Worm (Caenorhabditis elegans): Measurements from ENCODE around the gene cst-2.

The cst-2 gene

DNA sequence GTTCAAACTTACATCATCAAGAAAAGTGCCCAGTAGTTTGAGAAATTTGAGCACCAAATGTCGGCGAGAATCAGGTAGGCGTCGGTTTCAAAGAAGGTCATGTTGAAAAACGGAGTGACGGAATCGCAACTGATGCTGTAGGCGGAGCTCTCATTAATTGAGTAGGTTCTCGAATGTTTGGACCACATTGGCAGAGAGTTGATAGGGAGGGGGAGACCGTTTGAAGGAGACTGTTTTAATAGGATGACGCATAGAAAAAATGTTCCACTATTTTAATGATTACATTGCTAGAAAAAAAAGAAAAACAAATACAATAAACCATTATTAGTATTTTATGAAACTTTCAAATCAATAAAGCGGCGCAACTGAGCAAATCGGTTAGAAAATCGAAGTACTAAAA, 27.4 kb upstream of the cst-2 start, which contains the start of gene F14H12.17:
Gene F14H12.17 (minus strand): TSS at position 101 of the 400 bp plus-strand sequence.
- TF ChIP-seq zip-5 (tag; optimal IDR thresholded peaks at IDR 0.05) (no peak), hlh-15 (tag; optimal IDR thresholded peaks at IDR 0.05) (no peak), ref-2 (tag; optimal IDR thresholded peaks at IDR 0.05) (no peak), tbx-7 (tag; optimal IDR thresholded peaks at IDR 0.05) (no peak), ceh-31 (tag; optimal IDR thresholded peaks at IDR 0.05) (no peak), gmeb-2 (tag; optimal IDR thresholded peaks at IDR 0.05) (no peak), unc-55 (GFP tag; optimal IDR thresholded peaks at IDR 0.05) (no peak), eyg-1 (tag; optimal IDR thresholded peaks at IDR 0.05) (no peak), ceh-2 (tag; optimal IDR thresholded peaks at IDR 0.05) (no peak), elt-2 (tag; optimal IDR thresholded peaks at IDR 0.05) (no peak), pros-1 (tag; optimal IDR thresholded peaks at IDR 0.05) (no peak), tbx-2 (tag; optimal IDR thresholded peaks at IDR 0.05) (no peak), pax-1 (tag; optimal IDR thresholded peaks at IDR 0.05) (no peak), ahr-1 (tag; optimal IDR thresholded peaks at IDR 0.05) (no peak), C08G9.2 (tag; optimal IDR thresholded peaks at IDR 0.05) (no peak)

- no peak for TF ChIP-seq rnt-1 (tag; optimal IDR thresholded peaks at IDR 0.05)
- TF ChIP-seq nfya-1 (tag; optimal IDR thresholded peaks at IDR 0.05): no peak
- no peak for TF ChIP-seq ceh-48 (tag; optimal IDR thresholded peaks at IDR 0.05)
These were observed 26.7 kb upstream of the cst-2 start, which contains the start of gene F14H12.7 for ce11 chrX:4362522-4362921. Gene F14H12.7 (minus strand): TSS chrX:4362622.

DNA sequence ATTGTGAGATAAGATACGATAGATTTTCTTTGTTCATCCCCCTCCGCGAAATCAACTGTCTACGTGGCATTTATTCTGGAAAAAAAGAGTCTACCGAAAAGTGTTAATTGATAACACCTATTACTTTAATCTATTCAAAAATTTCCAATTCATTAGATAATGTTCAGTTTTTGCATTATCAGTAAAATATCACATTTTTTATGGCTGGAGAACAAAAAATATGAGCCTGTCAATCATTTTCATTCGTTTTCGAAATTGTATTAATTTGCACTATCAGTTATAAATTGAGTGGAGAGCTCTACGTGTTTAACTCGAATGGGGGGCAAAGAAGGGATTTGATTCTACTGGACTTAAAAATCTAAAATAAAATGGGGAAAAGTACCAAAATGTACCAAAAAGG, 23.2 kb upstream of the cst-2 start:
- TF ChIP-seq zip-5 (tag; optimal IDR thresholded peaks at IDR 0.05) (no peak), tbx-7 (tag; optimal IDR thresholded peaks at IDR 0.05) (no peak), che-1 (tag; optimal IDR thresholded peaks at IDR 0.05) (no peak), pqm-1 (tag; optimal IDR thresholded peaks at IDR 0.05) (no peak), mec-3 (tag; optimal IDR thresholded peaks at IDR 0.05; ENCODE audit: borderline replicate concordance) (no peak), hlh-30 (tag; optimal IDR thresholded peaks at IDR 0.05; ENCODE audit: insufficient read depth) (no peak)

ce11 chrX:4357467-4357866, 21.6 kb upstream of the cst-2 start, which contains the start of gene F14H12.6:
Gene F14H12.6 (minus strand): TSS chrX:4357567.
- TF ChIP-seq hlh-30 (tag; optimal IDR thresholded peaks at IDR 0.05; ENCODE audit: insufficient read depth) (no peak), elt-2 (tag; optimal IDR thresholded peaks at IDR 0.05) (no peak), ama-1 (optimal IDR thresholded peaks at IDR 0.05) (no peak), ahr-1 (tag; optimal IDR thresholded peaks at IDR 0.05) (no peak), ttx-3 (tag; optimal IDR thresholded peaks at IDR 0.05) (no peak), unc-42 (tag; optimal IDR thresholded peaks at IDR 0.05) (no peak), K09A11.1 (tag; optimal IDR thresholded peaks at IDR 0.05; ENCODE audit: insufficient read depth) (no peak), sox-4 (tag; optimal IDR thresholded peaks at IDR 0.05) (no peak), zip-5 (tag; optimal IDR thresholded peaks at IDR 0.05) (no peak), nfya-1 (tag; optimal IDR thresholded peaks at IDR 0.05) (no peak), ztf-16 (tag; optimal IDR thresholded peaks at IDR 0.05) (no peak), ceh-6 (GFP tag; optimal IDR thresholded peaks at IDR 0.05) (no peak), unc-86 (tag; optimal IDR thresholded peaks at IDR 0.05) (no peak), dmd-4 (tag; optimal IDR thresholded peaks at IDR 0.05; ENCODE audit: borderline replicate concordance) (no peak), elt-4 (tag; optimal IDR thresholded peaks at IDR 0.05) (no peak)

DNA sequence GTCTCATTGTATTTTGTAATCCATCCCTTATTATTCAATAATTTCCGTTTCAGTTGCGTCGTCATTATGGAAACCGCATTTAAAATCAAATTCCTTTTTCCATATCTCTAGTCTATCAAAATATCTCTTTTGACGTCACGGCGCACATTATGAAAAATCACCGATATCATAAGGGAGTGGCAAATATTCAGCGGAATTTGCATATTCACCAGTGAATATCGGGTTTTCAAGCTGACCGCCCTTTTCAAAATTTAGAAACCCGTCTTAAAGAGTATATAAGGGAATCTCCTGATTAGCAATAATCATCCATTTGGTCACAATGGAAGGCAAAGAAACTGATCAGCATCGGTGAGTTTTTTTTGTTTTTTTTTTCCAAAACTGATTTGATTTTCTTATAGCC, 17.5 kb upstream of the cst-2 start, which contains the start of gene col-165:
Gene col-165 (plus strand): TSS at position 301 of the 400 bp plus-strand sequence.
- TF ChIP-seq ztf-16 (tag; optimal IDR thresholded peaks at IDR 0.05) (no peak), C08G9.2 (tag; optimal IDR thresholded peaks at IDR 0.05) (no peak), unc-55 (GFP tag; optimal IDR thresholded peaks at IDR 0.05) (no peak), pha-4 (tag; optimal IDR thresholded peaks at IDR 0.05) (no peak), hlh-30 (tag; optimal IDR thresholded peaks at IDR 0.05; ENCODE audit: insufficient read depth) (no peak), sox-2 (GFP tag; IDR thresholded peaks at IDR 0.05) (no peak), pat-9 (tag; optimal IDR thresholded peaks at IDR 0.05) (no peak), fax-1 (tag; optimal IDR thresholded peaks at IDR 0.05) (no peak), hlh-6 (tag; optimal IDR thresholded peaks at IDR 0.05) (no peak), sdc-2 (tag; optimal IDR thresholded peaks at IDR 0.05) (no peak), ceh-19 (GFP tag; optimal IDR thresholded peaks at IDR 0.05) (no peak), ceh-31 (tag; optimal IDR thresholded peaks at IDR 0.05) (no peak), ceh-45 (GFP tag; IDR thresholded peaks at IDR 0.05) (no peak)
